Fruit fly (Drosophila melanogaster) whole organism, embryonic: ENCODE data around the gene CG31104.

Experiments used
- Atf3 ChIP-seq: fragments of 200-800 bp; sonication (Bioruptor generic); optimal IDR thresholded peaks from 3 replicates; lab custom pipeline; 2016; ENCODE audit warnings: missing biosample characterization, missing genetic modification characterization
- CG10267 ChIP-seq: fragments of 200-800 bp; sonication (Bioruptor generic); optimal IDR thresholded peaks from 2 replicates; lab custom pipeline; 2018; ENCODE audit warnings: missing biosample characterization, mild to moderate bottlenecking, missing genetic modification characterization, moderate library complexity
- CG10543 ChIP-seq: fragments of 200-800 bp; sonication (Bioruptor generic); optimal IDR thresholded peaks from 3 replicates; lab custom pipeline; 2017; ENCODE audit warnings: missing biosample characterization, mild to moderate bottlenecking, missing genetic modification characterization, moderate library complexity
- CG11696 ChIP-seq: fragments of 200-800 bp; sonication (Bioruptor generic); IDR thresholded peaks from 2 replicates; pipeline ENCODE4 v1.3.6; 2022; ENCODE audit warnings: missing biosample characterization, missing genetic modification characterization
- CG12744 ChIP-seq: fragments of 200-800 bp; sonication (Bioruptor generic); optimal IDR thresholded peaks from 2 replicates; lab custom pipeline; 2016; ENCODE audit warnings: missing biosample characterization, missing genetic modification characterization
- CG14050 ChIP-seq: fragments of 200-800 bp; sonication (Bioruptor generic); IDR thresholded peaks from 3 replicates; pipeline ENCODE4 v1.3.6; 2022; ENCODE audit warnings: missing biosample characterization, missing genetic modification characterization
- CG1603 ChIP-seq: fragments of 200-800 bp; sonication (Bioruptor generic); optimal IDR thresholded peaks from 2 replicates; lab custom pipeline; 2019; ENCODE audit warnings: missing biosample characterization, mild to moderate bottlenecking, missing genetic modification characterization, moderate library complexity
- CG18262 ChIP-seq: fragments of 200-800 bp; optimal IDR thresholded peaks from 3 replicates; lab custom pipeline; 2019; ENCODE audit warnings: missing biosample characterization, mild to moderate bottlenecking, missing genetic modification characterization, moderate library complexity
- CG2129 ChIP-seq: fragments of 200-800 bp; sonication (Bioruptor generic); IDR thresholded peaks from 2 replicates; pipeline ENCODE4 v1.3.6; 2022; ENCODE audit warnings: missing biosample characterization, missing genetic modification characterization; ENCODE audit not compliant: partially characterized antibody
- CG32767 ChIP-seq: fragments of 200-800 bp; sonication (Bioruptor generic); IDR thresholded peaks from 2 replicates; pipeline ENCODE4 v1.3.6; 2022; ENCODE audit warnings: missing biosample characterization, missing genetic modification characterization
- CG32772 ChIP-seq: fragments of 200-800 bp; sonication (Bioruptor generic); IDR thresholded peaks from 2 replicates; pipeline ENCODE4 v1.3.6; 2022; ENCODE audit warnings: missing biosample characterization, missing genetic modification characterization
- CG4707 ChIP-seq: fragments of 200-800 bp; sonication (Bioruptor generic); optimal IDR thresholded peaks from 2 replicates; lab custom pipeline; 2018; ENCODE audit warnings: missing biosample characterization, mild to moderate bottlenecking, missing genetic modification characterization, moderate library complexity
- CG7987 ChIP-seq: fragments of 200-800 bp; sonication (Bioruptor generic); optimal IDR thresholded peaks from 2 replicates; lab custom pipeline; 2018; ENCODE audit warnings: missing biosample characterization, mild to moderate bottlenecking, missing genetic modification characterization, moderate library complexity
- CG9876 ChIP-seq: fragments of 200-800 bp; sonication (Bioruptor generic); optimal IDR thresholded peaks from 2 replicates; lab custom pipeline; 2016; ENCODE audit warnings: missing biosample characterization, missing genetic modification characterization
- Dbx ChIP-seq: fragments of 200-800 bp; sonication (Bioruptor generic); IDR thresholded peaks from 3 replicates; pipeline ENCODE4 v1.3.6; 2022; ENCODE audit warnings: missing biosample characterization, missing genetic modification characterization
- Dll ChIP-seq: fragments of 200-800 bp; sonication (Bioruptor generic); IDR thresholded peaks from 4 replicates; pipeline ENCODE4 v1.3.6; 2022; ENCODE audit warnings: missing biosample characterization, missing genetic modification characterization; ENCODE audit not compliant: partially characterized antibody
- E2f1 ChIP-seq: fragments of 200-800 bp; sonication (Bioruptor generic); IDR thresholded peaks from 2 replicates; pipeline ENCODE4 v1.3.6; 2022; ENCODE audit warnings: missing biosample characterization, missing genetic modification characterization
- Ets97D ChIP-seq: fragments of 200-800 bp; sonication (Bioruptor generic); optimal IDR thresholded peaks from 3 replicates; lab custom pipeline; 2016; ENCODE audit warnings: missing biosample characterization, missing genetic modification characterization
- HLH3B ChIP-seq: fragments of 200-800 bp; sonication (Bioruptor generic); IDR thresholded peaks from 2 replicates; pipeline ENCODE4 v1.3.6; 2022; ENCODE audit warnings: missing biosample characterization, missing genetic modification characterization
- Hr51 ChIP-seq, 2 experiments: fragments of 200-800 bp; sonication (Bioruptor generic); optimal IDR thresholded peaks; 2 replicates in 1 of 2; 3 replicates in 1 of 2; lab custom pipeline; 2016 to 2018; ENCODE audit warnings: missing biosample characterization in 2 of 2, missing genetic modification characterization in 2 of 2, mild to moderate bottlenecking in 1 of 2, moderate library complexity in 1 of 2
- Med ChIP-seq: fragments of 200-800 bp; sonication (Bioruptor generic); peaks from one replicate; lab custom pipeline; 2016; ENCODE audit warnings: missing biosample characterization, missing genetic modification characterization, mild to moderate bottlenecking, inconsistent platforms, moderate library complexity
- Neu2 ChIP-seq: fragments of 200-800 bp; sonication (Bioruptor generic); optimal IDR thresholded peaks from 3 replicates; lab custom pipeline; 2016; ENCODE audit warnings: missing biosample characterization, missing genetic modification characterization, borderline replicate concordance
- Opbp ChIP-seq: fragments of 200-800 bp; sonication (Bioruptor generic); IDR thresholded peaks from 3 replicates; pipeline ENCODE4 v1.3.6; 2022; ENCODE audit warnings: missing biosample characterization, missing genetic modification characterization; ENCODE audit not compliant: partially characterized antibody
- Usf ChIP-seq: fragments of 200-800 bp; sonication (Bioruptor generic); optimal IDR thresholded peaks from 2 replicates; lab custom pipeline; 2017; ENCODE audit warnings: missing genotype, missing biosample characterization, missing genetic modification characterization
- amos ChIP-seq: fragments of 200-800 bp; sonication (Bioruptor generic); IDR thresholded peaks from 2 replicates; pipeline ENCODE4 v1.3.6; 2022; ENCODE audit warnings: missing biosample characterization, missing genetic modification characterization; ENCODE audit not compliant: partially characterized antibody
- chif ChIP-seq, 2 experiments: fragments of 200-800 bp; sonication (Bioruptor generic); optimal IDR thresholded peaks; 3 replicates each; lab custom pipeline; 2016; ENCODE audit warnings: missing biosample characterization in 2 of 2, missing genetic modification characterization in 2 of 2
- dimm ChIP-seq: fragments of 200-800 bp; sonication (Bioruptor generic); IDR thresholded peaks from 2 replicates; pipeline ENCODE4 v1.3.6; 2022; ENCODE audit warnings: missing biosample characterization, missing genetic modification characterization
- dmrt11E ChIP-seq: fragments of 200-800 bp; sonication (Bioruptor generic); optimal IDR thresholded peaks from 3 replicates; lab custom pipeline; 2018; ENCODE audit warnings: missing biosample characterization, mild to moderate bottlenecking, missing genetic modification characterization, moderate library complexity
- dmrt99B ChIP-seq: fragments of 200-800 bp; sonication (Bioruptor generic); optimal IDR thresholded peaks from 2 replicates; lab custom pipeline; 2018; ENCODE audit warnings: missing biosample characterization, mild to moderate bottlenecking, missing genetic modification characterization, moderate library complexity
- eve ChIP-seq, 2 experiments: fragments of >200 bp; optimal IDR thresholded peaks; 2 replicates each; lab custom pipeline; 2017; ENCODE audit warnings: missing biosample characterization in 2 of 2, missing genetic modification characterization in 2 of 2
- gcm ChIP-seq: fragments of 200-800 bp; sonication (Bioruptor generic); optimal IDR thresholded peaks from 2 replicates; lab custom pipeline; 2019; ENCODE audit warnings: missing biosample characterization, mild to moderate bottlenecking, missing genetic modification characterization, moderate library complexity
- gfzf ChIP-seq: fragments of 200-800 bp; sonication (Bioruptor generic); optimal IDR thresholded peaks from 2 replicates; lab custom pipeline; 2016; ENCODE audit warnings: missing biosample characterization, mild to moderate bottlenecking, missing genetic modification characterization, moderate library complexity
- gsb ChIP-seq: fragments of 200-800 bp; sonication (Bioruptor generic); IDR thresholded peaks from 2 replicates; pipeline ENCODE4 v1.3.6; 2022; ENCODE audit warnings: missing biosample characterization, missing genetic modification characterization
- hkb ChIP-seq, 2 experiments: fragments of 200-800 bp in 1 of 2; fragments of >200 bp in 1 of 2; sonication (Bioruptor generic) in 1 of 2; IDR thresholded peaks in 1 of 2; optimal IDR thresholded peaks in 1 of 2; 2 replicates each; pipeline versions ENCODE4 v1.3.6 to Lab custom; 2017 to 2022; ENCODE audit warnings: missing biosample characterization in 1 of 2, missing genetic modification characterization in 1 of 2
- knrl ChIP-seq: fragments of 200-800 bp; sonication (Bioruptor generic); IDR thresholded peaks from 3 replicates; pipeline ENCODE4 v1.3.6; 2022; ENCODE audit warnings: missing biosample characterization, missing genetic modification characterization; ENCODE audit not compliant: partially characterized antibody
- mam ChIP-seq: fragments of 200-800 bp; sonication (Bioruptor generic); optimal IDR thresholded peaks from 3 replicates; lab custom pipeline; 2016; ENCODE audit warnings: missing biosample characterization, missing genetic modification characterization
- nerfin-1 ChIP-seq: fragments of 200-800 bp; sonication (Bioruptor generic); optimal IDR thresholded peaks from 3 replicates; lab custom pipeline; 2019; ENCODE audit warnings: missing biosample characterization, mild to moderate bottlenecking, missing genetic modification characterization, moderate library complexity
- p53 ChIP-seq: fragments of 200-800 bp; sonication (Bioruptor generic); optimal IDR thresholded peaks from 2 replicates; lab custom pipeline; 2016; ENCODE audit warnings: missing biosample characterization, missing genetic modification characterization
- pzg ChIP-seq: fragments of 200-800 bp; sonication (Bioruptor generic); optimal IDR thresholded peaks from 3 replicates; lab custom pipeline; 2018; ENCODE audit warnings: missing biosample characterization, mild to moderate bottlenecking, missing genetic modification characterization, moderate library complexity
- row ChIP-seq: fragments of 200-800 bp; sonication (Bioruptor generic); IDR thresholded peaks from 3 replicates; pipeline ENCODE4 v1.3.6; 2022; ENCODE audit warnings: missing biosample characterization, missing genetic modification characterization
- salm ChIP-seq: fragments of 200-800 bp; sonication (Bioruptor generic); optimal IDR thresholded peaks from 2 replicates; lab custom pipeline; 2018; ENCODE audit warnings: missing biosample characterization, mild to moderate bottlenecking, missing genetic modification characterization
- slou ChIP-seq: fragments of 200-800 bp; sonication (Bioruptor generic); optimal IDR thresholded peaks from 3 replicates; lab custom pipeline; 2016; ENCODE audit warnings: missing biosample characterization, missing genetic modification characterization
- stwl ChIP-seq: fragments of 200-800 bp; sonication (Bioruptor generic); optimal IDR thresholded peaks from 3 replicates; lab custom pipeline; 2018; ENCODE audit warnings: missing biosample characterization, mild to moderate bottlenecking, missing genetic modification characterization, moderate library complexity
- ttk ChIP-seq: fragments of 200-800 bp; sonication (Bioruptor generic); IDR thresholded peaks from 2 replicates; pipeline ENCODE4 v2.1.2; 2022; ENCODE audit warnings: missing biosample characterization, missing genetic modification characterization
- vvl ChIP-seq: fragments of 200-800 bp; sonication (Bioruptor generic); IDR thresholded peaks from 2 replicates; pipeline ENCODE4 v1.3.6; 2022; ENCODE audit warnings: missing biosample characterization, missing genetic modification characterization

Gene CG31104

dm6 chr3R:25247379-25247869, 37.8 kb upstream of the CG31104 start, which contains the start of the genes RpS27 and Nup37 (continued):
- peak; percentile 98 for TF ChIP-seq mam (GFP tag; lab: Kevin White, UChicago)
- peak; percentile 96 for TF ChIP-seq CG12744 (GFP tag; lab: Kevin White, UChicago)
- peak; percentile 95 for TF ChIP-seq gsb (GFP tag; lab: Robert Waterston, UW)
- peak; percentile 95 for TF ChIP-seq HLH3B (GFP tag; lab: Robert Waterston, UW)
- peak; percentile 97 for TF ChIP-seq pzg (GFP tag; lab: Kevin White, UChicago)
- TF ChIP-seq gfzf (GFP tag; lab: Kevin White, UChicago), result peak; percentile 96
- TF ChIP-seq Usf (GFP tag; lab: Kevin White, UChicago), result peak; percentile 97
- peak; percentile 93 for TF ChIP-seq Neu2 (GFP tag; lab: Kevin White, UChicago)
- peak; percentile 98 for TF ChIP-seq Atf3 (GFP tag; lab: Kevin White, UChicago)
- peak; percentile 91 for TF ChIP-seq dmrt99B (tag; lab: Kevin White, UChicago)
- peak; percentile 84 for TF ChIP-seq CG11696 (GFP tag; lab: Robert Waterston, UW)

- peak; percentile 54; the same call in 1 of the 3 replicates for TF ChIP-seq Dbx (GFP tag; lab: Robert Waterston, UW)
- TF ChIP-seq chif (GFP tag; optimal IDR thresholded peaks at IDR 0.05; lab: Kevin White, UChicago), result no peak
- peak; percentile 72 for TF ChIP-seq Med (GFP tag; lab: Kevin White, UChicago)
- no peak for TF ChIP-seq CG14050 (GFP tag; lab: Robert Waterston, UW)
- no peak for TF ChIP-seq p53 (GFP tag; lab: Kevin White, UChicago)
- TF ChIP-seq CG10267, result peak; percentile 61
- no peak for TF ChIP-seq eve (GFP tag; optimal IDR thresholded peaks at IDR 0.05; lab: Kevin White, UChicago)
- TF ChIP-seq vvl (GFP tag; lab: Robert Waterston, UW), result peak; percentile 17; the same call in 1 of the 2 replicates
- TF ChIP-seq ttk (GFP tag; lab: Robert Waterston, UW), result no peak
- peak; percentile 25 for TF ChIP-seq CG18262 (tag; lab: Kevin White, UChicago)
- TF ChIP-seq Hr51 (GFP tag; optimal IDR thresholded peaks at IDR 0.05; lab: Kevin White, UChicago), result no peak
- no peak for TF ChIP-seq dimm
- TF ChIP-seq row (GFP tag; lab: Robert Waterston, UW), result peak; percentile 64
- TF ChIP-seq hkb (optimal IDR thresholded peaks at IDR 0.05; lab: Kevin White, UChicago), result no peak
- no peak for TF ChIP-seq hkb (GFP tag; IDR thresholded peaks at IDR 0.05; lab: Robert Waterston, UW)
- TF ChIP-seq CG32767 (GFP tag; lab: Robert Waterston, UW), result no peak
- TF ChIP-seq stwl (tag; lab: Kevin White, UChicago), result peak; percentile 62
- TF ChIP-seq CG10543 (GFP tag; lab: Kevin White, UChicago), result peak; percentile 14
- TF ChIP-seq salm (tag; lab: Kevin White, UChicago), result no peak
- TF ChIP-seq Dll (GFP tag; lab: Robert Waterston, UW), result peak; percentile 96
- TF ChIP-seq CG4707, result no peak
- TF ChIP-seq Ets97D (GFP tag; lab: Kevin White, UChicago), result peak; percentile 80
- TF ChIP-seq knrl (GFP tag; lab: Robert Waterston, UW), result peak; percentile 98
- no peak for TF ChIP-seq CG9876 (GFP tag; lab: Kevin White, UChicago)
- peak; percentile 99 for TF ChIP-seq amos (GFP tag; lab: Robert Waterston, UW)
- TF ChIP-seq slou (GFP tag; lab: Kevin White, UChicago), result no peak
- peak; percentile 98 for TF ChIP-seq nerfin-1 (tag; lab: Kevin White, UChicago)
- TF ChIP-seq dmrt11E (tag; lab: Kevin White, UChicago), result no peak
- peak; percentile 96 for TF ChIP-seq CG2129 (GFP tag; lab: Robert Waterston, UW)
- TF ChIP-seq gcm (GFP tag; lab: Kevin White, UChicago), result no peak
- TF ChIP-seq E2f1 (GFP tag; lab: Robert Waterston, UW), result 0 out of 2 replicates have a peak, but pooled peaks have one; percentile 19
- TF ChIP-seq gfzf (GFP tag; lab: Kevin White, UChicago), result peak; percentile 25
- TF ChIP-seq CG7987 (GFP tag; lab: Kevin White, UChicago), result no peak
- no peak for TF ChIP-seq CG32772 (GFP tag; lab: Robert Waterston, UW)
- peak; percentile 99 for TF ChIP-seq Opbp (GFP tag; lab: Robert Waterston, UW)
- peak; percentile 62 for TF ChIP-seq CG1603 (tag; lab: Kevin White, UChicago)
These were observed 35.8 kb upstream of the CG31104 start, which contains the start of gene Nup358 for dm6 chr3R:25249145-25250141. TSS of gene Nup358 (plus strand) at chr3R:25249348.
